Fruit fly (Drosophila melanogaster): ENCODE measurements around the gene CG46525.

The CG46525 gene

dm6 chr3L:17461369-17462012, 13.5 kb upstream of the CG46525 start:
- TF ChIP-seq noc (tag; optimal IDR thresholded peaks at IDR 0.05), result no peak

DNA sequence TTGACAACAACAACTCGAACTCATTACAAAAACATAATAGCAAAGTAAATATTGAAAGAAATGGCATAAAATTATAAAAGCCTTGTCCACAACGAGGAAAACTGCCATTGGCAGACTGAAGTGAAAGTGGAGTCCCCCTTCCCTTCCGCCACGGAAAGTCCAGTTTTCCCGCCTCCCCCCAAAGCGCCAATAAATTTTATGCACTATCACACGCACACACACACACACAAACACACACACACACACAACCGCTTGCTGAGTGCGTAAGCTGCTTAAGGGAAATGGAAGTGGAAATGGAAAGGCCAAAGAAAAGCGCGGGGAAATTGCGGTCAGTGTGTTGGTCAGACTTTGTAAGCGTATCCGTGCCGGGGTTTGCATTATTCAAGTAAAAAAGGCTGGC, 12.5 kb upstream of the CG46525 start:
- TF ChIP-seq noc (tag; optimal IDR thresholded peaks at IDR 0.05), result no peak

- peak; percentile 23 for TF ChIP-seq noc (tag; optimal IDR thresholded peaks at IDR 0.05)
Observed at dm6 chr3L:17465804-17466203, 9.2 kb upstream of the CG46525 start, which contains the start of gene QIL1. Gene QIL1, plus strand, starts transcription at chr3L:17465945.

DNA sequence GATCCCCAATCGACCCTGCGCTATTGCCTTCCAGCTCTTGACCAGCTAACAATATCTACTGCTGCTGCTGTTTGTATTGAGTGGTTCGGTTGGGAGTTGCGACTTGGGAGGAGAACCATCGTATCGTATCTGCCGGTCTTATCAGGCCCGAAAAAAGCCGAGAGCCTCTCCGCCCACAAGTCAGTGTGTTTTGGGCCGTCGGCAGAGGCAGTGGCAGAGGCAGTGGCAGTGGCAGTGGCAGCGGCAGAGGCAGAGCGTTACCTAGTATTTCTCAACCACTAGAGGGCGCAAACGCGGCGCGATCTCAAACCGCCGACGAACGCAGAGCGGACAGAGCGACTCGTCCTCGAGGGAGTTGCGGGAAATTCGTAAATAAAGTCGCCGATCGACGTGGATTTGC, 4.9 kb upstream of the CG46525 start, which contains the start of gene SecCl:
Gene SecCl (plus strand): TSS at position 18 of the 400 bp plus-strand sequence.
- no peak for TF ChIP-seq noc (tag; optimal IDR thresholded peaks at IDR 0.05)

DNA sequence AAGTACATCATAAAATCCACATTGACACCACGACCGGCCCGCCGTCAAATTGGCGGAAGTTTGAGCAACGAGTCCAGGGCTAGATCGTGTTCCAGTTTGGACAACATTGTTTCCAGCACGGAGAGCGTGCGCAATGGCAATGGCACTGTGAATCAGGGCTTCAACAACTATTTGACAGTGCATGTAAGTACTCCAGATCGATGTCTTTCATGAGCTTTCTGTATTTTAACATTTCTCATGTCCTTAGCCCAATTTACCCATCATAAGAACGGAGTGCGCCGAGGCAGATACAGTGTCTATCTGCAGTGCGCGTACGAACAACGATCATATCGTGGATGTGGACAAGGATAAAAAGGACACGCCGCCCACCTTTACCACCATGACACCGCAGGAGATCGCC, 1.1 kb upstream of the CG46525 start:
- no peak for TF ChIP-seq noc (tag; optimal IDR thresholded peaks at IDR 0.05)

DNA sequence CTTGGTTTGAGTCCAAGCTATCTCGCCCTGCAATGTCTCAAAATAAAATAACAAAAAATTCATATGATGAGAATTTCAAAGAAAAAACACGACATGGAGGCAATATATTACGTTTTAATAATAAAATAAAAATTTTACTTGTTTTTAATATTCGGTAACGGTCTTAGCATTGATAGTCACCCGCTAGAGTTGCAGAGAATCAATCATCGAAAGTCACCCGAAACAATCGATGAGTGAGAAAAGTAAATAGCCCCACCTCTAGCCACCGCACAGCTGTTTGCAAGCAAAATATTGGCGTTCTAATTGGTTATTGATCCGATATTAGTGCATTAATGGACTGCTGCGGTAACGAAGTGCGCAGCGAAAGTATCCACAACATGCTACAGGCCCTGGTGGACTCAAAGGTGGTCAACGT, 966 bp downstream of the CG46525 start, which contains the start of gene CG34250:
Gene CG34250 (plus strand): TSS at position 244 of the 415 bp plus-strand sequence.
- peak; percentile 59 for TF ChIP-seq noc (tag; optimal IDR thresholded peaks at IDR 0.05)

dm6 chr3L:17476496-17476895, 1.5 kb downstream of the CG46525 start:
- TF ChIP-seq noc (tag; optimal IDR thresholded peaks at IDR 0.05), result no peak

DNA sequence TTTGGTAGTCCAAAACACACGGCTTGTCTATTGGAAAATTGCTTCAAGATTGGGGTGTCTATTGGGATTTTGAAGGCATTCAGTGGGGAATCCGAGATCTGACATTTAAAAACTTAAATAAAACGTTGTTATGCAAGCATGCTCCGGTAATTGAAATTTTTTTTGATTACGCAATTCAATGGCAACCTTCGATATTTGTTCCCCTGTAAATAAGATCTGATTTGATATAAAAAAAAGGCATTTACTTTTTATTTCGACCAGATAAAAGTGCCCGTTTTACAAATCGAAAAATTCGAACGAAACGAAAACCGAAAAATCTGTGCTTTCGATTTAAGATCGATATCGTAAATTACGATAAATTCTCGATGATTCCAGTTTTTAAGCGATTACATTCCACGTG, 3.8 kb downstream of the CG46525 start, which contains the start of the genes CG13733 and qjt:
Gene CG13733 (minus strand): TSS at position 101 of the 400 bp plus-strand sequence.
Gene qjt (plus strand): TSS at position 271 of the 400 bp plus-strand sequence.
- TF ChIP-seq noc (tag; optimal IDR thresholded peaks at IDR 0.05), result no peak

dm6 chr3L:17485280-17485792, 10.3 kb downstream of the CG46525 start:
- no peak for TF ChIP-seq noc (tag; optimal IDR thresholded peaks at IDR 0.05)

dm6 chr3L:17486130-17486529, 11.1 kb downstream of the CG46525 start, which contains the start of gene CG6333:
Gene CG6333, minus strand, starts transcription at chr3L:17486230.
- no peak for TF ChIP-seq noc (tag; optimal IDR thresholded peaks at IDR 0.05)

DNA sequence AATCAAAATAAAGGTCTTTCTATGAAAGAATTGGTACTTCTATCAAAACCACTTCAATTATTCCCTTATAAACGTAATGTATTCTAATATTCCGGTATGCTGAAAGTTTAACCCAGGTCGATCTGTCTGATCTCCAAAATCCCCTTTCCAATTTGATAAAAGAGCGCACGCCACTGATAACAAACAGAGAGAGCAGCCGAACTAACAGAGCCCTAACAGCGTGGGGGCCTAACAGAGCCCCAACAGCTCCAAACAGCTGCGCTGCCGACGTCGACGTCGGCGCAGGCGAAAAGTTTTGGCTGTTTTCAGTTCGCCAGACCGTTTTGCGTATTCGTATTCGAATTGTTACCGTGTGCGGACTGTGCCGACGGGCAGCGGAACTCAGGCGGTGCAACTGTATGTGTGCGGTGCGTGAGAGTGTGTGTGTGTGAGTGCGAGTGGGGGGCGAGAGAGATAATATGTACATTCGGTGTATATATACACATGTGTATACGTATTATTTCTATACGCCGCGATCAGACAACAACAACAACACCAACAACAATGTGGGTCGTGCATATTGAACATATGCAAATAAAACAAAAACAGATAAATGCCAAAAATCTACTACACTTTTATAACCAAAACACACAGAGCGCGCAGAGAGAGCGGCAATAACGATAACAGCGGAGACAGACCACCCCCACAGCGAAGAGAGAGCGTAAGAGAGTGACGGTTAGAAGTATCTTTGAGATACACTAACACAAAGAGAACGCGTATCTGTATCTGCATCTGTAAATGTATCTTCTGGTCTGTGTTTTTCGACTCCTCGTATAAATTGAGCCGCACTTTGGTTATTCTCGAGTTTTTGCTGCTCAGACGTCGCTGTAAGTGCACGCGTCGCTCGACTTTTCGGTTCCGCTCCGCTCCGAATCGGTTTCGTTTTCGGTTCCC, 12.0 kb downstream of the CG46525 start, which contains the start of gene Oatp74D:
Gene Oatp74D (plus strand): TSS at position 325 of the 933 bp plus-strand sequence.
- peak; percentile 39 for TF ChIP-seq noc (tag; optimal IDR thresholded peaks at IDR 0.05)

- no peak for TF ChIP-seq noc (tag; optimal IDR thresholded peaks at IDR 0.05)
Observed at dm6 chr3L:17488622-17489391, 13.8 kb downstream of the CG46525 start.

- TF ChIP-seq noc (tag; optimal IDR thresholded peaks at IDR 0.05), result no peak
Observed at dm6 chr3L:17491646-17492045, 16.6 kb downstream of the CG46525 start.

dm6 chr3L:17493256-17493655, 18.2 kb downstream of the CG46525 start:
- TF ChIP-seq noc (tag; optimal IDR thresholded peaks at IDR 0.05), result no peak

dm6 chr3L:17493807-17494404, 18.9 kb downstream of the CG46525 start:
- no peak for TF ChIP-seq noc (tag; optimal IDR thresholded peaks at IDR 0.05)

All from whole organism, larva.